Fruit fly (Drosophila melanogaster) whole organism, prepupa: ENCODE results near the gene CG32564.

Source experiments
- Blimp-1 ChIP-seq: fragments of 200-800 bp; sonication (Bioruptor generic); optimal IDR thresholded peaks from 3 replicates; lab custom pipeline; 2017; ENCODE audit warnings: missing biosample characterization, missing genetic modification characterization, mild to moderate bottlenecking, moderate library complexity, missing genetic modification reagents
- CG4318 ChIP-seq: fragments of 200-800 bp; sonication (Bioruptor generic); optimal IDR thresholded peaks from 3 replicates; lab custom pipeline; 2017; ENCODE audit warnings: missing biosample characterization, mild to moderate bottlenecking, missing genetic modification characterization
- CG6792 ChIP-seq: fragments of 200-800 bp; sonication (Bioruptor generic); optimal IDR thresholded peaks from 3 replicates; lab custom pipeline; 2016; ENCODE audit warnings: missing biosample characterization, missing genetic modification characterization
- CG7368 ChIP-seq: fragments of 200-800 bp; sonication (Bioruptor generic); optimal IDR thresholded peaks from 3 replicates; lab custom pipeline; 2016; ENCODE audit warnings: missing biosample characterization, missing genetic modification characterization
- Ets21C ChIP-seq: fragments of 200-800 bp; sonication (Bioruptor generic); optimal IDR thresholded peaks from 3 replicates; lab custom pipeline; 2016; ENCODE audit warnings: missing biosample characterization, missing genetic modification characterization
- Gug ChIP-seq: fragments of 200-800 bp; sonication (Bioruptor generic); IDR thresholded peaks from 2 replicates; pipeline ENCODE4 v1.3.6; 2022; ENCODE audit warnings: missing biosample characterization, missing genetic modification characterization
- Lpt ChIP-seq: fragments of 200-800 bp; sonication (Bioruptor generic); optimal IDR thresholded peaks from 3 replicates; lab custom pipeline; 2016; ENCODE audit warnings: missing biosample characterization, missing genetic modification characterization
- OdsH ChIP-seq: fragments of 200-800 bp; sonication (Bioruptor generic); optimal IDR thresholded peaks from 3 replicates; lab custom pipeline; 2016; ENCODE audit warnings: missing biosample characterization, missing genetic modification characterization
- cyc ChIP-seq: fragments of 200-800 bp; sonication (Bioruptor generic); optimal IDR thresholded peaks from 3 replicates; lab custom pipeline; 2016; ENCODE audit warnings: missing biosample characterization, missing genetic modification characterization
- salr ChIP-seq, 2 experiments: fragments of 200-800 bp; sonication (Bioruptor generic); optimal IDR thresholded peaks; 3 replicates each; lab custom pipeline; 2016 to 2018; ENCODE audit warnings: missing biosample characterization in 2 of 2, missing genetic modification characterization in 2 of 2, mild to moderate bottlenecking in 1 of 2
- ss ChIP-seq, 2 experiments: fragments of 200-800 bp; sonication (Bioruptor generic); optimal IDR thresholded peaks; 2 replicates in 1 of 2; 3 replicates in 1 of 2; lab custom pipeline; 2017 to 2018; ENCODE audit warnings: mild to moderate bottlenecking in 2 of 2, missing biosample characterization in 2 of 2, missing genetic modification characterization in 2 of 2, moderate library complexity in 1 of 2

- TF ChIP-seq Blimp-1 (GFP tag; lab: Kevin White, UChicago), result no peak
- no peak for TF ChIP-seq salr (GFP tag; optimal IDR thresholded peaks at IDR 0.05; lab: Kevin White, UChicago)
- no peak for TF ChIP-seq Gug (GFP tag; lab: Robert Waterston, UW)
- TF ChIP-seq CG4318 (GFP tag; lab: Kevin White, UChicago), result no peak
- TF ChIP-seq CG6792 (GFP tag; lab: Kevin White, UChicago), result no peak
- no peak for TF ChIP-seq Lpt (GFP tag; lab: Kevin White, UChicago)
- TF ChIP-seq ss (GFP tag; optimal IDR thresholded peaks at IDR 0.05; lab: Kevin White, UChicago), result no peak
- no peak for TF ChIP-seq OdsH (GFP tag; lab: Kevin White, UChicago)
- TF ChIP-seq cyc (GFP tag; lab: Kevin White, UChicago), result no peak
- TF ChIP-seq CG7368, result no peak
- TF ChIP-seq Ets21C (GFP tag; lab: Kevin White, UChicago), result no peak
Measured at dm6 chrX:17255677-17256076, 49.5 kb downstream of the CG32564 start.
